Fruit fly (Drosophila melanogaster): ENCODE measurements around the gene CG15317.

Gene CG15317

DNA sequence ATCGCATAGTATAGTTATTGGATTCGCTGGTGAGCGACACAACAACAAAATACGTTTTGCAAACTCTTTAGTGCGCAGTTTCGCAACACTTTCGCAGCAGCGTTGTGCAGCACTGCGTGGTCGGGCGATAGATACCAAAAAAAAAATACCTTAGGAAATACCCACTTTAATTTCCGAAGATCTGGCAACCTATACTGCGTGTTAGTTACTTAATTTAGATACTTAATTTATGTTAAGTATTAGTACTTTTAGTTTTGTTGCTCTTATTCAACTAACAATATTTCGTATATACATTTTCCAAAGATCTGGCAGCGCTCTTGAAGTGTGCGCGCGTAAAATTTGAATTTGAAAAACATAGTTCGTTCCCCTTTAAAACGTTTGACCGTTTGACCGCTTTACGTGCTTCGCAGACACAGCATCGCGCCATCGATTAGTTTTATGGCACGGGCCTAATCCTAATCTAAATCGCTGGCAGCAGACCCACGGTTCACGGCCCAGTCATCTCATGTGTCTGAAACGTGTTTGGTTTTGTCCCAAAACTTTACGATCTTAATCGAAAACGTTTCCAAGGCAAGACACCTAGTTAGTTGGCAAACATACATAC is 23.7 kb upstream of the CG15317 start, which contains the start of gene LPCAT (continued):
- TF ChIP-seq Elba2 (GFP tag; optimal IDR thresholded peaks at IDR 0.05) (peak; percentile 2), CG11696 (GFP tag; IDR thresholded peaks at IDR 0.05) (no peak), dpn (GFP tag; optimal IDR thresholded peaks at IDR 0.05) (peak; percentile 70 to 90), toy (GFP tag; IDR thresholded peaks at IDR 0.05) (0 out of 2 replicates have a peak, but pooled peaks have one; percentile 41), NfI (GFP tag; optimal IDR thresholded peaks at IDR 0.05) (peak; percentile 39), hb (GFP tag; IDR thresholded peaks at IDR 0.05; ENCODE audit: partially characterized antibody) (no peak), CG3995 (GFP tag; optimal IDR thresholded peaks at IDR 0.05) (peak; percentile 26), CG8281 (tag; optimal IDR thresholded peaks at IDR 0.05) (no peak), disco-r (GFP tag; optimal IDR thresholded peaks at IDR 0.05) (no peak), CG32772 (GFP tag; IDR thresholded peaks at IDR 0.05) (peak; percentile 76), CG12155 (GFP tag; optimal IDR thresholded peaks at IDR 0.05) (peak; percentile 85), pita (GFP tag; optimal IDR thresholded peaks at IDR 0.05) (no peak), gcm (GFP tag; optimal IDR thresholded peaks at IDR 0.05) (no peak), nom (GFP tag; optimal IDR thresholded peaks at IDR 0.05) (peak; percentile 1), Opbp (GFP tag; IDR thresholded peaks at IDR 0.05; ENCODE audit: partially characterized antibody) (peak; percentile 77), Oaz (GFP tag; IDR thresholded peaks at IDR 0.05) (peak; percentile 39; the same call in 1 of the 2 replicates), dan (GFP tag; IDR thresholded peaks at IDR 0.05) (no peak), NK7.1 (GFP tag; optimal IDR thresholded peaks at IDR 0.05) (no peak), CoRest (tag; optimal IDR thresholded peaks at IDR 0.05) (peak; percentile 57), Optix (GFP tag; IDR thresholded peaks at IDR 0.05) (no peak), luna (GFP tag; optimal IDR thresholded peaks at IDR 0.05) (peak; percentile 10), CG11247 (GFP tag; IDR thresholded peaks at IDR 0.05) (peak; percentile 86), ci (GFP tag; IDR thresholded peaks at IDR 0.05) (peak; percentile 78; the same call in 2 of the 3 replicates), tup (GFP tag; optimal IDR thresholded peaks at IDR 0.05) (peak; percentile 45), lab (GFP tag; optimal IDR thresholded peaks at IDR 0.05) (peak; percentile 82), BtbVII (GFP tag; optimal IDR thresholded peaks at IDR 0.05) (peak; percentile 8), ara (GFP tag; IDR thresholded peaks at IDR 0.05) (peak; percentile 77), CG1529 (GFP tag; optimal IDR thresholded peaks at IDR 0.05) (no peak), CG9876 (GFP tag; optimal IDR thresholded peaks at IDR 0.05) (peak; percentile 66), CG14965 (GFP tag; optimal IDR thresholded peaks at IDR 0.05; ENCODE audit: borderline replicate concordance) (no peak), nerfin-2 (GFP tag; IDR thresholded peaks at IDR 0.05; ENCODE audit: partially characterized antibody) (peak; percentile 48), Myb (GFP tag; optimal IDR thresholded peaks at IDR 0.05) (peak; percentile 86), CG30020 (tag; optimal IDR thresholded peaks at IDR 0.05) (no peak), z (GFP tag; IDR thresholded peaks at IDR 0.05) (no peak), da (GFP tag; optimal IDR thresholded peaks at IDR 0.05) (peak; percentile 53), CG15514 (GFP tag; optimal IDR thresholded peaks at IDR 0.05) (peak; percentile 88), CTCF (GFP tag; optimal IDR thresholded peaks at IDR 0.05) (peak; percentile 50), CG12659 (GFP tag; optimal IDR thresholded peaks at IDR 0.05) (peak; percentile 73), CG6254 (GFP tag; optimal IDR thresholded peaks at IDR 0.05) (no peak), hth (optimal IDR thresholded peaks at IDR 0.05) (no peak), br (optimal IDR thresholded peaks at IDR 0.05) (no peak), CG15696 (tag; optimal IDR thresholded peaks at IDR 0.05) (peak; percentile 83), CG31441 (GFP tag; IDR thresholded peaks at IDR 0.05) (0 out of 2 replicates have a peak, but pooled peaks have one; percentile 17), Hey (tag; optimal IDR thresholded peaks at IDR 0.05) (no peak), CG6765 (GFP tag; optimal IDR thresholded peaks at IDR 0.05) (peak; percentile 46), lov (optimal IDR thresholded peaks at IDR 0.05) (no peak), lov (GFP tag; IDR thresholded peaks at IDR 0.05) (peak; percentile 70; the same call in 2 of the 3 replicates), gro (GFP tag; optimal IDR thresholded peaks at IDR 0.05) (peak; percentile 80), bcd (GFP tag; optimal IDR thresholded peaks at IDR 0.05) (peak; percentile 86), CG4404 (GFP tag; IDR thresholded peaks at IDR 0.05) (peak; percentile 76), HLH4C (GFP tag; IDR thresholded peaks at IDR 0.05; ENCODE audit: partially characterized antibody) (peak; percentile 74)

Data from whole organism, embryonic.